Worm (Caenorhabditis elegans) whole organism, L3 larva: ENCODE data around the gene ifas-2.
A peak's percentile ranks its signal among the peaks of the same experiment; 100 is the strongest.

ENCODE experiments used
- aly-2 ChIP-seq: fragments of 150-350 bp; optimal IDR thresholded peaks from 2 replicates; lab custom pipeline; 2014; ENCODE audit warnings: missing biosample characterization, missing genetic modification characterization
- ama-1 ChIP-seq: fragments of 150-350 bp; optimal IDR thresholded peaks from 2 replicates; lab custom pipeline; 2018
- ceh-16 ChIP-seq: sonication (generic microtip); optimal IDR thresholded peaks from 2 replicates; lab custom pipeline; 2017; ENCODE audit warnings: missing biosample characterization, missing genetic modification characterization
- ceh-28 ChIP-seq: fragments of 150-350 bp; optimal IDR thresholded peaks from 2 replicates; lab custom pipeline; 2014; ENCODE audit warnings: missing biosample characterization, missing genetic modification reagents, missing genetic modification characterization
- ceh-9 ChIP-seq: sonication (generic microtip); optimal IDR thresholded peaks from 2 replicates; lab custom pipeline; 2018; ENCODE audit warnings: missing biosample characterization, missing genetic modification characterization
- egl-27 ChIP-seq: sonication (generic microtip); optimal IDR thresholded peaks from 4 replicates; lab custom pipeline; 2017; ENCODE audit warnings: missing biosample characterization, missing genetic modification reagents, missing genetic modification characterization
- egl-5 ChIP-seq: fragments of 150-350 bp; optimal IDR thresholded peaks from 2 replicates; lab custom pipeline; 2017; ENCODE audit warnings: missing biosample characterization, missing genetic modification reagents, missing genetic modification characterization, inconsistent platforms
- elt-1 ChIP-seq: fragments of 150-350 bp; optimal IDR thresholded peaks from 2 replicates; lab custom pipeline; 2014; ENCODE audit warnings: missing biosample characterization, missing genetic modification characterization
- elt-2 ChIP-seq: sonication (generic microtip); optimal IDR thresholded peaks from 2 replicates; lab custom pipeline; 2016; ENCODE audit warnings: missing genetic modification reagents, mild to moderate bottlenecking, missing genetic modification characterization, missing compliant biosample characterization
- elt-3 ChIP-seq, 3 experiments: fragments of 150-350 bp in 1 of 3; sonication (generic microtip) in 2 of 3; optimal IDR thresholded peaks; 2 replicates in 2 of 3; 4 replicates in 1 of 3; lab custom pipeline; 2014 to 2017; ENCODE audit warnings: missing biosample characterization in 3 of 3, missing genetic modification characterization in 3 of 3
- eor-1 ChIP-seq, 2 experiments: fragments of 150-350 bp; optimal IDR thresholded peaks; 2 replicates each; lab custom pipeline; 2014 to 2018; ENCODE audit warnings: missing biosample characterization in 2 of 2, missing genetic modification characterization in 2 of 2
- fkh-10 ChIP-seq: sonication (generic microtip); optimal IDR thresholded peaks from 2 replicates; lab custom pipeline; 2017; ENCODE audit warnings: missing biosample characterization, missing genetic modification reagents, missing genetic modification characterization
- fkh-2 ChIP-seq: fragments of 150-350 bp; optimal IDR thresholded peaks from 2 replicates; lab custom pipeline; 2014; ENCODE audit warnings: missing biosample characterization, missing genetic modification reagents, missing genetic modification characterization
- lin-15B ChIP-seq: fragments of 150-350 bp; optimal IDR thresholded peaks from 2 replicates; lab custom pipeline; 2014; ENCODE audit warnings: missing biosample characterization, missing genetic modification characterization
- lin-39 ChIP-seq: fragments of 150-350 bp; optimal IDR thresholded peaks from 2 replicates; lab custom pipeline; 2018; ENCODE audit warnings: missing biosample characterization, missing genetic modification reagents, missing genetic modification characterization
- mml-1 ChIP-seq: fragments of 150-350 bp; sonication (generic microtip); optimal IDR thresholded peaks from 3 replicates; lab custom pipeline; 2014; ENCODE audit warnings: missing biosample characterization, missing genetic modification characterization
- nhr-11 ChIP-seq: fragments of 150-350 bp; optimal IDR thresholded peaks from 2 replicates; lab custom pipeline; 2014; ENCODE audit warnings: missing biosample characterization, missing genetic modification characterization
- nhr-12 ChIP-seq: fragments of 150-350 bp; optimal IDR thresholded peaks from 2 replicates; lab custom pipeline; 2014; ENCODE audit warnings: missing biosample characterization, missing genetic modification characterization
- nhr-237 ChIP-seq: fragments of 150-350 bp; optimal IDR thresholded peaks from 2 replicates; lab custom pipeline; 2014; ENCODE audit warnings: missing biosample characterization, missing genetic modification characterization
- nhr-28 ChIP-seq: fragments of 150-350 bp; optimal IDR thresholded peaks from 2 replicates; lab custom pipeline; 2014; ENCODE audit warnings: missing biosample characterization, missing genetic modification characterization
- nhr-43 ChIP-seq: sonication (generic microtip); optimal IDR thresholded peaks from 2 replicates; lab custom pipeline; 2016; ENCODE audit warnings: mild to moderate bottlenecking, missing genetic modification characterization, missing compliant biosample characterization; ENCODE audit not compliant: poor library complexity, severe bottlenecking
- nhr-67 ChIP-seq: fragments of 150-350 bp; optimal IDR thresholded peaks from 2 replicates; lab custom pipeline; 2014; ENCODE audit warnings: missing biosample characterization, missing genetic modification characterization
- nhr-76 ChIP-seq: fragments of 150-350 bp; sonication (generic microtip); optimal IDR thresholded peaks from 5 replicates; lab custom pipeline; 2014; ENCODE audit warnings: missing biosample characterization, missing genetic modification characterization
- nhr-77 ChIP-seq: fragments of 150-350 bp; optimal IDR thresholded peaks from 2 replicates; lab custom pipeline; 2014; ENCODE audit warnings: missing biosample characterization, missing genetic modification characterization
- pha-4 ChIP-seq: fragments of 150-350 bp; optimal IDR thresholded peaks from 2 replicates; lab custom pipeline; 2014; ENCODE audit warnings: missing biosample characterization, missing genetic modification reagents, missing genetic modification characterization
- pqm-1 ChIP-seq: fragments of 150-350 bp; optimal IDR thresholded peaks from 2 replicates; lab custom pipeline; 2017; ENCODE audit warnings: missing biosample characterization, missing genetic modification characterization, inconsistent platforms
- skn-1 ChIP-seq: fragments of 150-350 bp; optimal IDR thresholded peaks from 2 replicates; lab custom pipeline; 2014; ENCODE audit warnings: missing biosample characterization, missing genetic modification characterization
- snpc-4 ChIP-seq: fragments of 150-350 bp; optimal IDR thresholded peaks from 2 replicates; lab custom pipeline; 2014; ENCODE audit warnings: missing biosample characterization, missing genetic modification characterization
- unc-39 ChIP-seq: sonication (generic microtip); optimal IDR thresholded peaks from 4 replicates; lab custom pipeline; 2017; ENCODE audit warnings: missing biosample characterization, missing genetic modification characterization
- unc-62 ChIP-seq: fragments of 150-350 bp; sonication (generic microtip); optimal IDR thresholded peaks from 4 replicates; lab custom pipeline; 2014; ENCODE audit warnings: missing biosample characterization, missing genetic modification reagents, missing genetic modification characterization

Gene ifas-2

DNA sequence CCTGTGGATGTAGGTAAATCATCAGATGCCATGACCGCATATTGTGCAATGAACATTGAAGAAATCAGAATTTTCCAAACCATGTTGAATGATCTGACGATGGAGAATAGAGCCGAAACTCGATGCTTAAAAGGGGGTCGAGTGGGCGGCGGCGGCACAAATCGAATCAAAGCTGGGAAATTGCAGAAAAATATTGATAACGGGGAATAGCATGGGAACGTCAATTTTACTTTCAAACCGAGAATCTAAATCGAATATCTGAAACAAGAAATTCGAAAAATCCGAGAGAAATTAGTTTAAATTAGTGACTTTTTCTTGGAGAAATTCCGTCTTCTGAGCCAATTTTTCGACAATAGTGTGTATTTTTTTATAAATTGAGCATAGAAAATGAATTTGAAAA lies 27.4 kb upstream of the ifas-2 start, which contains the start of gene F09C6.10:
Gene F09C6.10, minus strand, starts transcription at position 101 of the 400 bp plus-strand sequence.
- TF ChIP-seq lin-39 (tag; lab: Kevin White, UChicago) (no peak), fkh-2 (tag; lab: Kevin White, UChicago) (no peak), nhr-67 (no peak), nhr-76 (no peak), elt-3 (tag; optimal IDR thresholded peaks at IDR 0.05; lab: Kevin White, UChicago) (no peak), nhr-77 (tag; lab: Kevin White, UChicago) (no peak), elt-1 (tag; lab: Kevin White, UChicago) (no peak), mml-1 (no peak), lin-15B (tag; lab: Kevin White, UChicago) (no peak), nhr-12 (tag; lab: Kevin White, UChicago) (no peak), skn-1 (tag; lab: Kevin White, UChicago) (no peak), egl-27 (no peak), fkh-10 (GFP tag; lab: Kevin White, UChicago) (no peak)

ce11 chrV:16911934-16912333 lies 23.2 kb upstream of the ifas-2 start, which contains the start of gene nhr-116:
nhr-116 (plus strand) TSS chrV:16912234.
- TF ChIP-seq nhr-28 (tag; lab: Kevin White, UChicago) (no peak), egl-5 (tag; lab: Kevin White, UChicago) (no peak), unc-62 (GFP tag; lab: Kevin White, UChicago) (no peak), snpc-4 (no peak), mml-1 (no peak), eor-1 (tag; optimal IDR thresholded peaks at IDR 0.05; lab: Kevin White, UChicago) (no peak), ceh-28 (tag; lab: Kevin White, UChicago) (no peak), ama-1 (lab: Kevin White, UChicago) (no peak)

- TF ChIP-seq pqm-1 (tag; lab: Kevin White, UChicago) (peak; percentile 10), ceh-28 (tag; lab: Kevin White, UChicago) (no peak), snpc-4 (no peak), elt-2 (peak; percentile 44), nhr-237 (no peak), mml-1 (no peak), ama-1 (lab: Kevin White, UChicago) (no peak), ceh-9 (tag; lab: Kevin White, UChicago) (no peak)
Observed at ce11 chrV:16911294-16911693, 22.6 kb upstream of the ifas-2 start.

DNA sequence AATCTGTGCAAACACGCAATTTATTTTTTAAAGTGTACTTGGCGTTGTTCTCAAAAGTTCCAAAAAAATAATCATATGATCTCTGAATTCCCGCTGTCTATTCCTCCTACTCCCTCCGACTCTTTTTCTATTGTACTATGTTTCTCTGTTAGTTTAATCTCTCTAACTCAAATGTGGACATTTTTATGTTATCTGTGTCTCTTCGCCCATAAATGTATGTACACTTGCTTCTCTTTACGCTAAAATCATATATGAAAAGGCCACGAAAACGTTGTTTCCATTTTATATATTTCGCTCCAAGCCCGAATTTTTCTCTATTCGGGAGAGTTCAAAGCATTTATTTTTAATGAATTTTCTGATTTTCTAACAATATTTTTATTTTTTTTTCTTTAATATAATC lies 22.2 kb upstream of the ifas-2 start:
- TF ChIP-seq elt-2, result peak; percentile 25
- no peak for TF ChIP-seq lin-39 (tag; lab: Kevin White, UChicago)
- no peak for TF ChIP-seq ceh-28 (tag; lab: Kevin White, UChicago)
- TF ChIP-seq aly-2 (tag; lab: Kevin White, UChicago), result no peak
- TF ChIP-seq pqm-1 (tag; lab: Kevin White, UChicago), result peak; percentile 3
- peak; percentile 61 for TF ChIP-seq pha-4 (tag; lab: Kevin White, UChicago)

- TF ChIP-seq pha-4 (tag; lab: Kevin White, UChicago) (no peak), ceh-16 (tag; lab: Kevin White, UChicago) (no peak), nhr-77 (tag; lab: Kevin White, UChicago) (no peak), fkh-2 (tag; lab: Kevin White, UChicago) (no peak), ceh-9 (tag; lab: Kevin White, UChicago) (no peak), elt-2 (no peak), unc-39 (tag; lab: Kevin White, UChicago) (no peak), nhr-11 (tag; lab: Kevin White, UChicago) (no peak), egl-27 (no peak), lin-39 (tag; lab: Kevin White, UChicago) (no peak), skn-1 (tag; lab: Kevin White, UChicago) (no peak)
- TF ChIP-seq, all 47 proteins: peak for 0
Observed at ce11 chrV:16909871-16910270, 21.2 kb upstream of the ifas-2 start, which contains the start of gene F09C6.16. F09C6.16 (minus strand) TSS chrV:16909971.

DNA sequence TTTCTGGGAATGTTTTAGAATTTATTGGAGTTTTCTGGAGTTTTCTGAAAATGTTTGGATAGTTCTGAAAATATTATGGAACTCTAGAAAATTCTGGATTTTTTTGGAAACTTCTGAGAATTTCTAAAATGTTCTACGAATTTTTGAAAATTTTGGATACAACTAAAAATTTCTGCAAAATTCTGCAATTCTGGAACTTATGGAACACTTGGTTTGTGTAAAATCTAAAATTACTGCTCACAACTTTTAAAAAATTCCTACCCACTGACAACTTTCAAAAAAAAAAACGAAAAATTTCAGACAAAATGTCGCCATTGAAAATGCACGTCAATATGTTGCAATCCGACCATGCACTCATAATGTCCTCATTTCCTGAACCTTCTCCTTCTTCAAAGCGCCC lies 15.9 kb upstream of the ifas-2 start, which contains the start of gene nhr-262:
Gene nhr-262, plus strand, starts transcription at position 301 of the 400 bp plus-strand sequence.
- TF ChIP-seq nhr-43 (tag; lab: Kevin White, UChicago), result no peak
